Worm (Caenorhabditis elegans): ENCODE measurements around the gene tbx-9.
A peak's percentile ranks its signal among the peaks of the same experiment; 100 is the strongest.

Gene tbx-9

ce11 chrIII:10376041-10376440 is 34.4 kb upstream of the tbx-9 start:
- TF ChIP-seq elt-2 (tag; optimal IDR thresholded peaks at IDR 0.05) (peak; percentile 20), xbp-1 (tag; optimal IDR thresholded peaks at IDR 0.05) (no peak)

- TF ChIP-seq nhr-47 (tag; optimal IDR thresholded peaks at IDR 0.05) = no peak
- TF ChIP-seq nhr-28 (tag; optimal IDR thresholded peaks at IDR 0.05) = no peak
- TF ChIP-seq sup-37 (GFP tag; optimal IDR thresholded peaks at IDR 0.05) = no peak
- no peak for TF ChIP-seq ceh-63 (GFP tag; optimal IDR thresholded peaks at IDR 0.05)
- no peak for TF ChIP-seq hlh-17 (GFP tag; optimal IDR thresholded peaks at IDR 0.05; ENCODE audit: borderline replicate concordance)
- TF ChIP-seq nhr-11 (tag; optimal IDR thresholded peaks at IDR 0.05) = no peak
- no peak for TF ChIP-seq fkh-4 (tag; optimal IDR thresholded peaks at IDR 0.05; ENCODE audit: borderline replicate concordance)
- no peak for TF ChIP-seq aly-2 (tag; optimal IDR thresholded peaks at IDR 0.05)
- no peak for TF ChIP-seq nhr-77 (tag; optimal IDR thresholded peaks at IDR 0.05)
- no peak for TF ChIP-seq egl-13 (tag; optimal IDR thresholded peaks at IDR 0.05)
- TF ChIP-seq pqm-1 (tag; optimal IDR thresholded peaks at IDR 0.05) = no peak
- no peak for TF ChIP-seq nhr-90 (tag; optimal IDR thresholded peaks at IDR 0.05; ENCODE audit: poor library complexity)
- no peak for TF ChIP-seq nhr-19 (GFP tag; conservative IDR thresholded peaks at IDR 0.05)
- no peak for TF ChIP-seq pag-3 (tag; optimal IDR thresholded peaks at IDR 0.05; ENCODE audit: borderline replicate concordance, insufficient read depth)
- no peak for TF ChIP-seq zip-4 (GFP tag; optimal IDR thresholded peaks at IDR 0.05)
- TF ChIP-seq mab-9 (GFP tag; IDR thresholded peaks at IDR 0.05) = no peak
- no peak for TF ChIP-seq swsn-7 (tag; optimal IDR thresholded peaks at IDR 0.05)
- no peak for TF ChIP-seq unc-98 (GFP tag; IDR thresholded peaks at IDR 0.05)
- TF ChIP-seq nhr-85 (tag) = no peak
Measured at ce11 chrIII:10373845-10374244, 32.2 kb upstream of the tbx-9 start.

- TF ChIP-seq nhr-71 (tag; optimal IDR thresholded peaks at IDR 0.05) = no peak
- TF ChIP-seq tbx-2 (tag; optimal IDR thresholded peaks at IDR 0.05) = no peak
- TF ChIP-seq nhr-85 (tag) = no peak
- TF ChIP-seq grh-1 (GFP tag; IDR thresholded peaks at IDR 0.05) = no peak
- no peak for TF ChIP-seq fos-1 (tag; optimal IDR thresholded peaks at IDR 0.05)
- TF ChIP-seq pqm-1 (tag; optimal IDR thresholded peaks at IDR 0.05) = no peak
- TF ChIP-seq mab-9 (GFP tag; IDR thresholded peaks at IDR 0.05) = no peak; the same call in 1 of the 2 replicates
- no peak for TF ChIP-seq nhr-28 (tag; optimal IDR thresholded peaks at IDR 0.05)
- TF ChIP-seq skn-1 (tag; optimal IDR thresholded peaks at IDR 0.05) = no peak
- no peak for TF ChIP-seq snpc-4 (tag; optimal IDR thresholded peaks at IDR 0.05)
- TF ChIP-seq hpl-2 (GFP tag; optimal IDR thresholded peaks at IDR 0.05) = no peak
- TF ChIP-seq nhr-11 (tag; optimal IDR thresholded peaks at IDR 0.05) = no peak
- TF ChIP-seq egl-13 (tag; optimal IDR thresholded peaks at IDR 0.05) = peak; percentile 27
- TF ChIP-seq lin-39 (tag; optimal IDR thresholded peaks at IDR 0.05) = no peak
- no peak for TF ChIP-seq nhr-76 (tag; optimal IDR thresholded peaks at IDR 0.05)
- no peak for TF ChIP-seq sup-37 (GFP tag; optimal IDR thresholded peaks at IDR 0.05)
- TF ChIP-seq vab-15 (tag; optimal IDR thresholded peaks at IDR 0.05) = no peak
- TF ChIP-seq elt-2 (tag; optimal IDR thresholded peaks at IDR 0.05) = no peak
- TF ChIP-seq unc-62 (GFP tag; optimal IDR thresholded peaks at IDR 0.05) = no peak
- TF ChIP-seq unc-86 (tag; optimal IDR thresholded peaks at IDR 0.05) = peak; percentile 6
- TF ChIP-seq tlp-1 (tag; optimal IDR thresholded peaks at IDR 0.05) = no peak
- TF ChIP-seq ztf-11 (tag; optimal IDR thresholded peaks at IDR 0.05) = no peak
- TF ChIP-seq zip-4 (GFP tag; optimal IDR thresholded peaks at IDR 0.05) = no peak
- TF ChIP-seq dsc-1 (tag; optimal IDR thresholded peaks at IDR 0.05) = no peak
- TF ChIP-seq nhr-77 (tag; optimal IDR thresholded peaks at IDR 0.05) = no peak
- TF ChIP-seq ets-5 (GFP tag; IDR thresholded peaks at IDR 0.05) = no peak
- peak; percentile 58 for TF ChIP-seq lin-14 (GFP tag; optimal IDR thresholded peaks at IDR 0.05)
- no peak for TF ChIP-seq unc-30 (tag; optimal IDR thresholded peaks at IDR 0.05)
- no peak for TF ChIP-seq mdl-1 (tag; optimal IDR thresholded peaks at IDR 0.05)
- TF ChIP-seq ceh-8 (GFP tag; optimal IDR thresholded peaks at IDR 0.05) = no peak
- TF ChIP-seq nhr-12 (tag; optimal IDR thresholded peaks at IDR 0.05) = no peak
- no peak for TF ChIP-seq snu-23 (GFP tag; optimal IDR thresholded peaks at IDR 0.05)
- TF ChIP-seq C04F5.9 (tag; optimal IDR thresholded peaks at IDR 0.05) = no peak
- no peak for TF ChIP-seq unc-98 (GFP tag; IDR thresholded peaks at IDR 0.05)
- no peak for TF ChIP-seq efl-1 (optimal IDR thresholded peaks at IDR 0.05)
- peak in 1 of 2 experiments; percentile 85 for TF ChIP-seq efl-1 (GFP tag; optimal IDR thresholded peaks at IDR 0.05 in 1 of 2)
- TF ChIP-seq swsn-7 (tag; optimal IDR thresholded peaks at IDR 0.05) = peak; percentile 11
- TF ChIP-seq lin-13 (GFP tag; optimal IDR thresholded peaks at IDR 0.05) = no peak
- TF ChIP-seq aly-2 (tag; optimal IDR thresholded peaks at IDR 0.05) = no peak
- TF ChIP-seq elt-3 (tag; optimal IDR thresholded peaks at IDR 0.05) = no peak
Measured at ce11 chrIII:10367355-10367909, 25.8 kb upstream of the tbx-9 start.
